Worm (Caenorhabditis elegans): ENCODE measurements around the gene rps-18.

DNA sequence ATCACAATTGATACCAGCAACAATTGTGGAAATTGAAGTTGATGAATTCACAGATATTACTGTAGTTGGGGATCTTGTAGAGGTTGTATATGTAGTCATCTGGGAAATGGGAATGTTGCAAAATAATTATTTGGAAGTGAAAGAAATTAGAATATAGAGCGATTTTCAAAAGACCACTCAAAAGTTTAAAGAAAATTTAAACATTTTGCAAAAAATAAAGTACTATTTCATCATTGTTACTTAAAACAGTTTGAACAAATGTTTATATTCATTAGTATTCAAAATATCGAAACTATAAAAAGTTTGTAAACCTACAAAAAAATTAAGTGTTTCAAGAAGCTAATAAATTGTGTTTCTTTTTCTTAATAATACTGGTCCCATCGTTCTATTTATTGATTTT lies 9.2 kb upstream of the rps-18 start, which contains the start of gene Y57G11C.46:
- TF ChIP-seq scrt-1 (GFP tag; IDR thresholded peaks at IDR 0.05) (no peak), ets-7 (tag; optimal IDR thresholded peaks at IDR 0.05) (no peak), B0310.2 (tag; optimal IDR thresholded peaks at IDR 0.05) (no peak), ama-1 (optimal IDR thresholded peaks at IDR 0.05) (no peak), hmg-4 (GFP tag; optimal IDR thresholded peaks at IDR 0.05) (no peak), flt-1 (GFP tag; IDR thresholded peaks at IDR 0.05) (no peak), sea-1 (GFP tag; conservative IDR thresholded peaks at IDR 0.05) (no peak), ceh-36 (tag; optimal IDR thresholded peaks at IDR 0.05) (no peak), tbx-37 (GFP tag; conservative IDR thresholded peaks at IDR 0.05) (no peak), F13C5.2 (tag; optimal IDR thresholded peaks at IDR 0.05) (no peak)

All from whole organism, early embryonic.